Worm (Caenorhabditis elegans) whole organism, young adult: ENCODE data around the gene Y43B11AR.1.
A peak's percentile ranks its signal among the peaks of the same experiment; 100 is the strongest.

ENCODE experiments used
- ama-1 ChIP-seq, 3 experiments: fragments of 150-350 bp in 1 of 3; sonication (generic microtip) in 2 of 3; optimal IDR thresholded peaks; 2 replicates each; lab custom pipeline; 2014 to 2018; ENCODE audit warnings: missing biosample characterization in 2 of 3, missing genetic modification characterization in 2 of 3, missing genetic modification reagents in 2 of 3
- lsl-1 ChIP-seq: fragments of 200-800 bp; sonication (Bioruptor generic); optimal IDR thresholded peaks from 2 replicates; lab custom pipeline; 2018; ENCODE audit warnings: mild to moderate bottlenecking, missing genetic modification characterization, moderate library complexity, missing compliant biosample characterization
- repo-1 ChIP-seq: sonication (generic microtip); optimal IDR thresholded peaks from 2 replicates; lab custom pipeline; 2017; ENCODE audit warnings: mild to moderate bottlenecking, missing genetic modification characterization, missing compliant biosample characterization
- ztf-18 ChIP-seq: sonication (generic microtip); optimal IDR thresholded peaks from 2 replicates; lab custom pipeline; 2016; ENCODE audit warnings: missing genotype, mild to moderate bottlenecking, missing genetic modification characterization, missing compliant biosample characterization

The Y43B11AR.1 gene

ce11 chrIV:7121313-7122055 is 40.2 kb downstream of the Y43B11AR.1 start, which contains the start of the genes C34D4.10 and str-48:
Gene C34D4.10, minus strand, starts transcription at chrIV:7121413.
Gene str-48, plus strand, starts transcription at chrIV:7122005.
- TF ChIP-seq lsl-1 (GFP tag; lab: Kevin White, UChicago) = peak; percentile 66
- no peak for TF ChIP-seq ztf-18 (tag; lab: Kevin White, UChicago)

ce11 chrIV:7131780-7132179 is 50.5 kb downstream of the Y43B11AR.1 start, which contains the start of gene grsp-3:
Gene grsp-3, minus strand, starts transcription at chrIV:7131928.
- no peak for TF ChIP-seq ama-1 (optimal IDR thresholded peaks at IDR 0.05; lab: Kevin White, UChicago)
- peak in 1 of 2 experiments; percentile 20 for TF ChIP-seq ama-1 (GFP tag; optimal IDR thresholded peaks at IDR 0.05; lab: Kevin White, UChicago)
- no peak for TF ChIP-seq repo-1 (tag; lab: Kevin White, UChicago)
